Worm (Caenorhabditis elegans) whole organism, young adult: ENCODE measurements around the gene M199.7.

Experiments used
- B0019.2 ChIP-seq: fragments of 200-800 bp; sonication (Bioruptor generic); conservative IDR thresholded peaks from 2 replicates; pipeline ENCODE4 v1.3.6; 2022; ENCODE audit warnings: missing genetic modification reagents, missing genetic modification characterization, missing compliant biosample characterization
- C17E4.6 ChIP-seq: fragments of 200-800 bp; sonication (Bioruptor generic); IDR thresholded peaks from 2 replicates; pipeline ENCODE4 v1.3.6; 2022; ENCODE audit warnings: missing genetic modification reagents, missing genetic modification characterization, missing compliant biosample characterization
- F22D6.2 ChIP-seq: sonication (generic microtip); optimal IDR thresholded peaks from 2 replicates; lab custom pipeline; 2016; ENCODE audit warnings: mild to moderate bottlenecking, missing genetic modification characterization, missing compliant biosample characterization
- F39B2.1 ChIP-seq: fragments of 200-800 bp; sonication (Bioruptor generic); IDR thresholded peaks from 2 replicates; pipeline ENCODE4 v1.3.6; 2022; ENCODE audit warnings: missing genetic modification reagents, missing genetic modification characterization, missing compliant biosample characterization
- F49E8.2 ChIP-seq: sonication (generic microtip); optimal IDR thresholded peaks from 3 replicates; lab custom pipeline; 2017; ENCODE audit warnings: missing genetic modification characterization, mild to moderate bottlenecking, missing compliant biosample characterization, antibody characterized with exemption, moderate library complexity; ENCODE audit not compliant: insufficient read depth
- F55B11.4 ChIP-seq: sonication (generic microtip); optimal IDR thresholded peaks from 2 replicates; lab custom pipeline; 2016; ENCODE audit warnings: missing compliant biosample characterization, missing genetic modification characterization, borderline replicate concordance; ENCODE audit not compliant: insufficient read depth
- F57A8.1 ChIP-seq: fragments of 200-800 bp; sonication (Bioruptor generic); optimal IDR thresholded peaks from 2 replicates; lab custom pipeline; 2018; ENCODE audit warnings: mild to moderate bottlenecking, missing genetic modification characterization, moderate library complexity, missing compliant biosample characterization
- F57C9.4 ChIP-seq: sonication (generic microtip); optimal IDR thresholded peaks from 2 replicates; lab custom pipeline; 2017; ENCODE audit warnings: mild to moderate bottlenecking, missing genetic modification characterization, missing compliant biosample characterization
- Y53G8AR.9 ChIP-seq: fragments of 200-800 bp; sonication (Bioruptor generic); conservative IDR thresholded peaks from 2 replicates; pipeline ENCODE4 v1.3.6; 2022; ENCODE audit warnings: missing genetic modification reagents, missing genetic modification characterization, missing compliant biosample characterization
- Y95B8A.8 ChIP-seq: fragments of 200-800 bp; sonication (Bioruptor generic); IDR thresholded peaks from 2 replicates; pipeline ENCODE4 v1.3.6; 2022; ENCODE audit warnings: missing genetic modification reagents, missing genetic modification characterization, missing compliant biosample characterization
- ZK185.1 ChIP-seq: sonication (generic microtip); optimal IDR thresholded peaks from 2 replicates; lab custom pipeline; 2016; ENCODE audit warnings: mild to moderate bottlenecking, missing genetic modification characterization, missing compliant biosample characterization; ENCODE audit not compliant: poor library complexity, severe bottlenecking
- akir-1 ChIP-seq: fragments of 200-800 bp; sonication (Bioruptor generic); optimal IDR thresholded peaks from 2 replicates; lab custom pipeline; 2018; ENCODE audit warnings: mild to moderate bottlenecking, missing genetic modification characterization, moderate library complexity, missing compliant biosample characterization
- atf-7 ChIP-seq: sonication (generic microtip); optimal IDR thresholded peaks from 2 replicates; lab custom pipeline; 2017; ENCODE audit warnings: mild to moderate bottlenecking, missing genetic modification characterization, missing compliant biosample characterization
- attf-5 ChIP-seq: fragments of 200-800 bp; sonication (Bioruptor generic); optimal IDR thresholded peaks from 2 replicates; lab custom pipeline; 2018; ENCODE audit warnings: mild to moderate bottlenecking, missing genetic modification characterization, missing compliant biosample characterization
- attf-6 ChIP-seq: fragments of 200-800 bp; sonication (Bioruptor generic); IDR thresholded peaks from 2 replicates; pipeline ENCODE4 v1.3.6; 2022; ENCODE audit warnings: missing genetic modification reagents, missing genetic modification characterization, missing compliant biosample characterization
- bed-1 ChIP-seq: fragments of 200-800 bp; sonication (Bioruptor generic); IDR thresholded peaks from 2 replicates; pipeline ENCODE4 v1.3.6; 2022; ENCODE audit warnings: missing genetic modification reagents, missing genetic modification characterization, missing compliant biosample characterization
- ccch-3 ChIP-seq: fragments of 200-800 bp; sonication (Bioruptor generic); optimal IDR thresholded peaks from 2 replicates; lab custom pipeline; 2018; ENCODE audit warnings: mild to moderate bottlenecking, missing genetic modification characterization, missing compliant biosample characterization
- cebp-1 ChIP-seq, 2 experiments: fragments of 200-800 bp in 1 of 2; sonication (Bioruptor generic) in 1 of 2; sonication (generic microtip) in 1 of 2; IDR thresholded peaks in 1 of 2; optimal IDR thresholded peaks in 1 of 2; 2 replicates each; pipeline versions ENCODE4 v1.3.6 to Lab custom; 2017 to 2022; ENCODE audit warnings: missing compliant biosample characterization in 2 of 2, missing genetic modification characterization in 2 of 2, mild to moderate bottlenecking in 1 of 2, missing genetic modification reagents in 1 of 2, moderate library complexity in 1 of 2
- cebp-2 ChIP-seq: fragments of 200-800 bp; sonication (Bioruptor generic); IDR thresholded peaks from 2 replicates; pipeline ENCODE4 v1.3.6; 2022; ENCODE audit warnings: missing genetic modification characterization, missing compliant biosample characterization
- ceh-100 ChIP-seq: fragments of 200-800 bp; sonication (Bioruptor generic); IDR thresholded peaks from 2 replicates; pipeline ENCODE4 v1.3.6; 2022; ENCODE audit warnings: missing genetic modification reagents, missing genetic modification characterization, missing compliant biosample characterization
- ceh-27 ChIP-seq: fragments of 200-800 bp; sonication (Bioruptor generic); optimal IDR thresholded peaks from 2 replicates; lab custom pipeline; 2018; ENCODE audit warnings: mild to moderate bottlenecking, missing genetic modification characterization, moderate library complexity, missing compliant biosample characterization
- ceh-40 ChIP-seq: fragments of 200-800 bp; sonication (Bioruptor generic); IDR thresholded peaks from 2 replicates; pipeline ENCODE4 v1.3.6; 2022; ENCODE audit warnings: missing genetic modification characterization, missing compliant biosample characterization
- ceh-79 ChIP-seq: sonication (generic microtip); optimal IDR thresholded peaks from 2 replicates; lab custom pipeline; 2017; ENCODE audit warnings: mild to moderate bottlenecking, missing genetic modification characterization, missing compliant biosample characterization
- efl-1 ChIP-seq: fragments of 150-350 bp; optimal IDR thresholded peaks from 2 replicates; lab custom pipeline; 2014; ENCODE audit warnings: missing biosample characterization, missing genetic modification reagents, missing genetic modification characterization
- egl-44 ChIP-seq: fragments of 200-800 bp; sonication (Bioruptor generic); IDR thresholded peaks from 2 replicates; pipeline ENCODE4 v1.3.6; 2022; ENCODE audit warnings: missing genetic modification reagents, missing genetic modification characterization, missing compliant biosample characterization
- gei-17 ChIP-seq: fragments of 200-800 bp; sonication (Bioruptor generic); optimal IDR thresholded peaks from 2 replicates; lab custom pipeline; 2018; ENCODE audit warnings: mild to moderate bottlenecking, missing genetic modification characterization, missing compliant biosample characterization
- him-1 ChIP-seq: sonication (generic microtip); optimal IDR thresholded peaks from 2 replicates; lab custom pipeline; 2016; ENCODE audit warnings: missing genotype, missing genetic modification reagents, missing genetic modification characterization, missing compliant biosample characterization
- hrde-1 ChIP-seq: sonication (generic microtip); optimal IDR thresholded peaks from 2 replicates; lab custom pipeline; 2016; ENCODE audit warnings: missing genetic modification characterization, mild to moderate bottlenecking, missing compliant biosample characterization, moderate library complexity, missing genotype, missing genetic modification reagents, borderline replicate concordance
- let-607 ChIP-seq, 2 experiments: fragments of 200-800 bp in 1 of 2; sonication (Bioruptor generic) in 1 of 2; sonication (generic microtip) in 1 of 2; optimal IDR thresholded peaks; 2 replicates each; lab custom pipeline; 2016 to 2018; ENCODE audit warnings: mild to moderate bottlenecking in 2 of 2, missing compliant biosample characterization in 2 of 2, missing genetic modification characterization in 2 of 2, moderate library complexity in 2 of 2, missing genotype in 1 of 2
- lin-26 ChIP-seq: fragments of 200-800 bp; sonication (Bioruptor generic); IDR thresholded peaks from 2 replicates; pipeline ENCODE4 v1.3.6; 2022; ENCODE audit warnings: missing genetic modification reagents, missing genetic modification characterization, missing compliant biosample characterization
- lsy-27 ChIP-seq: sonication (generic microtip); optimal IDR thresholded peaks from 2 replicates; lab custom pipeline; 2017; ENCODE audit warnings: missing genetic modification characterization, mild to moderate bottlenecking, missing compliant biosample characterization, antibody characterized with exemption, missing genotype, borderline replicate concordance; ENCODE audit not compliant: insufficient read depth
- madf-6 ChIP-seq: fragments of 200-800 bp; sonication (Bioruptor generic); IDR thresholded peaks from 2 replicates; pipeline ENCODE4 v1.3.6; 2022; ENCODE audit warnings: missing genetic modification reagents, missing genetic modification characterization, missing compliant biosample characterization
- nfyb-1 ChIP-seq: fragments of 200-800 bp; sonication (Bioruptor generic); IDR thresholded peaks from 2 replicates; pipeline ENCODE4 v1.3.6; 2022; ENCODE audit warnings: missing genetic modification reagents, missing genetic modification characterization, missing compliant biosample characterization
- nhr-80 ChIP-seq: sonication (generic microtip); optimal IDR thresholded peaks from 2 replicates; lab custom pipeline; 2016; ENCODE audit warnings: missing genetic modification characterization, missing compliant biosample characterization
- pbrm-1 ChIP-seq: fragments of 200-800 bp; sonication (Bioruptor generic); IDR thresholded peaks from 2 replicates; pipeline ENCODE4 v1.3.6; 2022; ENCODE audit warnings: missing genetic modification reagents, missing genetic modification characterization, missing compliant biosample characterization
- pha-4 ChIP-seq: fragments of 150-350 bp; sonication (generic microtip); optimal IDR thresholded peaks from 2 replicates; lab custom pipeline; 2014; ENCODE audit warnings: missing biosample characterization, missing genetic modification reagents, missing genetic modification characterization
- rpc-1 ChIP-seq, 2 experiments: fragments of 150-350 bp in 1 of 2; sonication (generic microtip) in 1 of 2; optimal IDR thresholded peaks; 2 replicates each; lab custom pipeline; 2014 to 2018; ENCODE audit warnings: missing biosample characterization in 1 of 2, missing genetic modification characterization in 1 of 2, missing genetic modification reagents in 1 of 2, missing genotype in 1 of 2
- snpc-3.4 ChIP-seq: sonication (generic microtip); optimal IDR thresholded peaks from 2 replicates; lab custom pipeline; 2017; ENCODE audit warnings: missing genetic modification characterization, mild to moderate bottlenecking, missing compliant biosample characterization, antibody characterized with exemption, moderate library complexity, missing genotype, missing genetic modification reagents
- somi-1 ChIP-seq: fragments of 200-800 bp; sonication (Bioruptor generic); optimal IDR thresholded peaks from 2 replicates; lab custom pipeline; 2018; ENCODE audit warnings: mild to moderate bottlenecking, missing genetic modification characterization, missing compliant biosample characterization
- tbx-9 ChIP-seq: sonication (generic microtip); optimal IDR thresholded peaks from 2 replicates; lab custom pipeline; 2016; ENCODE audit warnings: borderline replicate concordance, missing genetic modification characterization, inconsistent platforms, missing compliant biosample characterization
- xnd-1 ChIP-seq: sonication (generic microtip); optimal IDR thresholded peaks from 2 replicates; lab custom pipeline; 2016; ENCODE audit warnings: missing genotype, missing genetic modification reagents, missing genetic modification characterization, missing compliant biosample characterization
- ztf-18 ChIP-seq: sonication (generic microtip); optimal IDR thresholded peaks from 2 replicates; lab custom pipeline; 2016; ENCODE audit warnings: missing genotype, mild to moderate bottlenecking, missing genetic modification characterization, missing compliant biosample characterization

The M199.7 gene

ce11 chrIV:15108475-15108874 is 14.5 kb upstream of the M199.7 start, which contains the start of gene M199.2:
TSS of gene M199.2 (plus strand) at chrIV:15108775.
- TF ChIP-seq efl-1 (GFP tag; lab: Kevin White, UChicago): no peak
- no peak for TF ChIP-seq lsy-27 (tag; lab: Kevin White, UChicago)
- no peak for TF ChIP-seq bed-1 (GFP tag; lab: Robert Waterston, UW)
- no peak for TF ChIP-seq attf-6
- TF ChIP-seq ceh-79 (tag; lab: Kevin White, UChicago): no peak
- TF ChIP-seq egl-44 (GFP tag; lab: Robert Waterston, UW): no peak
- no peak for TF ChIP-seq tbx-9 (tag; lab: Kevin White, UChicago)
- TF ChIP-seq hrde-1 (tag; lab: Kevin White, UChicago): no peak
- TF ChIP-seq cebp-1 (GFP tag; IDR thresholded peaks at IDR 0.05; lab: Robert Waterston, UW): no peak
- TF ChIP-seq cebp-1 (tag; optimal IDR thresholded peaks at IDR 0.05; lab: Kevin White, UChicago): no peak
- TF ChIP-seq gei-17 (GFP tag; lab: Kevin White, UChicago): no peak
- TF ChIP-seq madf-6 (GFP tag; lab: Robert Waterston, UW): no peak
- TF ChIP-seq B0019.2 (GFP tag; lab: Robert Waterston, UW): no peak
- TF ChIP-seq him-1: no peak
- no peak for TF ChIP-seq Y53G8AR.9 (GFP tag; lab: Robert Waterston, UW)
- TF ChIP-seq atf-7 (tag; lab: Kevin White, UChicago): no peak
- TF ChIP-seq ZK185.1 (tag; lab: Kevin White, UChicago): no peak

- TF ChIP-seq nhr-80 (tag; lab: Kevin White, UChicago): no peak
- no peak for TF ChIP-seq F55B11.4 (tag; lab: Kevin White, UChicago)
- TF ChIP-seq ztf-18 (tag; lab: Kevin White, UChicago): no peak
- no peak for TF ChIP-seq pbrm-1 (GFP tag; lab: Robert Waterston, UW)
- TF ChIP-seq ceh-40: no peak
- no peak for TF ChIP-seq let-607 (tag; optimal IDR thresholded peaks at IDR 0.05; lab: Kevin White, UChicago)
Observed at ce11 chrIV:15113117-15113516, 9.9 kb upstream of the M199.7 start, which contains the start of gene M199.134. TSS of gene M199.134 (minus strand) at chrIV:15113217.

ce11 chrIV:15114324-15114723 is 8.7 kb upstream of the M199.7 start, which contains the start of gene M199.135:
TSS of gene M199.135 (plus strand) at chrIV:15114624.
- TF ChIP-seq ceh-100 (GFP tag; lab: Robert Waterston, UW): no peak
- TF ChIP-seq F57C9.4: no peak
- TF ChIP-seq F22D6.2 (tag; lab: Kevin White, UChicago): no peak
- no peak for TF ChIP-seq ceh-40
- TF ChIP-seq egl-44 (GFP tag; lab: Robert Waterston, UW): no peak
- no peak for TF ChIP-seq akir-1 (GFP tag; lab: Kevin White, UChicago)
- TF ChIP-seq ztf-18 (tag; lab: Kevin White, UChicago): no peak
- TF ChIP-seq xnd-1 (tag; lab: Kevin White, UChicago): no peak
- TF ChIP-seq lin-26 (GFP tag; lab: Robert Waterston, UW): no peak
- TF ChIP-seq C17E4.6 (GFP tag; lab: Robert Waterston, UW): no peak
- no peak for TF ChIP-seq somi-1
- no peak for TF ChIP-seq lsy-27 (tag; lab: Kevin White, UChicago)
- no peak for TF ChIP-seq efl-1 (GFP tag; lab: Kevin White, UChicago)
- no peak for TF ChIP-seq F57A8.1
- TF ChIP-seq him-1: no peak

- TF ChIP-seq F49E8.2 (tag; lab: Kevin White, UChicago) (no peak), Y95B8A.8 (no peak), nfyb-1 (GFP tag; lab: Robert Waterston, UW) (no peak), pha-4 (tag; lab: Kevin White, UChicago) (no peak), ceh-27 (no peak), snpc-3.4 (no peak), rpc-1 (optimal IDR thresholded peaks at IDR 0.05; lab: Kevin White, UChicago) (no peak), rpc-1 (tag; optimal IDR thresholded peaks at IDR 0.05; lab: Kevin White, UChicago) (no peak), cebp-2 (GFP tag; lab: Robert Waterston, UW) (no peak), attf-5 (no peak), ccch-3 (GFP tag; lab: Kevin White, UChicago) (no peak), ceh-40 (no peak), F39B2.1 (no peak)
Observed at ce11 chrIV:15118390-15118789, 4.6 kb upstream of the M199.7 start, which contains the start of gene M199.136. TSS of gene M199.136 (plus strand) at chrIV:15118690.
